Worm (Caenorhabditis elegans) whole organism, L1 larva: ENCODE results near the gene Y49F6C.2.

ENCODE experiments used
- C04F5.9 ChIP-seq: sonication (generic microtip); optimal IDR thresholded peaks from 2 replicates; lab custom pipeline; 2016; ENCODE audit warnings: missing genetic modification characterization, missing compliant biosample characterization
- C34B4.2 ChIP-seq: sonication (generic microtip); optimal IDR thresholded peaks from 2 replicates; lab custom pipeline; 2017; ENCODE audit warnings: mild to moderate bottlenecking, missing genetic modification characterization, missing compliant biosample characterization
- F16B12.6 ChIP-seq: fragments of 150-350 bp; optimal IDR thresholded peaks from 2 replicates; lab custom pipeline; 2014; ENCODE audit warnings: missing biosample characterization, missing genetic modification characterization
- aha-1 ChIP-seq: fragments of 150-350 bp; optimal IDR thresholded peaks from 2 replicates; lab custom pipeline; 2014; ENCODE audit warnings: missing biosample characterization, missing genetic modification characterization
- alr-1 ChIP-seq: fragments of 200-800 bp; sonication (Bioruptor generic); optimal IDR thresholded peaks from 2 replicates; lab custom pipeline; 2018; ENCODE audit warnings: borderline replicate concordance, mild to moderate bottlenecking, missing genetic modification characterization, missing compliant biosample characterization
- ceh-63 ChIP-seq: fragments of 200-800 bp; sonication (Bioruptor generic); optimal IDR thresholded peaks from 2 replicates; lab custom pipeline; 2018; ENCODE audit warnings: mild to moderate bottlenecking, missing genetic modification characterization, missing compliant biosample characterization
- ceh-8 ChIP-seq: fragments of 200-800 bp; sonication (Bioruptor generic); optimal IDR thresholded peaks from 2 replicates; lab custom pipeline; 2018; ENCODE audit warnings: mild to moderate bottlenecking, missing genetic modification characterization, moderate library complexity, missing compliant biosample characterization
- ceh-82 ChIP-seq, 3 experiments: fragments of 150-350 bp in 1 of 3; sonication (generic microtip) in 2 of 3; optimal IDR thresholded peaks; 2 replicates each; lab custom pipeline; 2014 to 2017; ENCODE audit warnings: missing biosample characterization in 3 of 3, missing genetic modification characterization in 3 of 3
- ceh-90 ChIP-seq: sonication (generic microtip); optimal IDR thresholded peaks from 2 replicates; lab custom pipeline; 2016; ENCODE audit warnings: missing genetic modification characterization, missing compliant biosample characterization
- dsc-1 ChIP-seq: sonication (generic microtip); optimal IDR thresholded peaks from 2 replicates; lab custom pipeline; 2016; ENCODE audit warnings: mild to moderate bottlenecking, missing genetic modification characterization, missing compliant biosample characterization
- efl-1 ChIP-seq, 4 experiments: fragments of 150-350 bp; optimal IDR thresholded peaks in 3 of 4; peaks in 1 of 4; 1 replicate in 1 of 4; 2 replicates in 3 of 4; lab custom pipeline; 2014; ENCODE audit warnings: missing biosample characterization in 2 of 4, missing genetic modification characterization in 2 of 4, missing genetic modification reagents in 2 of 4
- efl-3 ChIP-seq: fragments of 200-800 bp; sonication (Bioruptor generic); optimal IDR thresholded peaks from 2 replicates; lab custom pipeline; 2018; ENCODE audit warnings: mild to moderate bottlenecking, missing genetic modification characterization, missing compliant biosample characterization
- egl-13 ChIP-seq: sonication (generic microtip); optimal IDR thresholded peaks from 2 replicates; lab custom pipeline; 2016; ENCODE audit warnings: missing genotype, missing genetic modification reagents, missing genetic modification characterization, missing compliant biosample characterization
- elt-2 ChIP-seq: sonication (generic microtip); optimal IDR thresholded peaks from 2 replicates; lab custom pipeline; 2016; ENCODE audit warnings: missing genetic modification characterization, mild to moderate bottlenecking, inconsistent platforms, missing compliant biosample characterization, missing genetic modification reagents
- ets-5 ChIP-seq: fragments of 200-800 bp; sonication (Bioruptor generic); IDR thresholded peaks from 2 replicates; pipeline ENCODE4 v1.3.6; 2022; ENCODE audit warnings: missing genetic modification characterization, missing compliant biosample characterization
- fkh-10 ChIP-seq: sonication (generic microtip); optimal IDR thresholded peaks from 2 replicates; lab custom pipeline; 2017; ENCODE audit warnings: missing biosample characterization, missing genetic modification reagents, missing genetic modification characterization
- fkh-4 ChIP-seq: sonication (generic microtip); optimal IDR thresholded peaks from 2 replicates; lab custom pipeline; 2016; ENCODE audit warnings: missing compliant biosample characterization, missing genetic modification characterization, borderline replicate concordance
- fos-1 ChIP-seq: fragments of 150-350 bp; optimal IDR thresholded peaks from 2 replicates; lab custom pipeline; 2014; ENCODE audit warnings: missing biosample characterization, missing genetic modification characterization
- hlh-4 ChIP-seq: sonication (generic microtip); optimal IDR thresholded peaks from 2 replicates; lab custom pipeline; 2016; ENCODE audit warnings: mild to moderate bottlenecking, missing genetic modification characterization, missing compliant biosample characterization
- hpl-2 ChIP-seq: fragments of 150-350 bp; optimal IDR thresholded peaks from 2 replicates; lab custom pipeline; 2014; ENCODE audit warnings: missing biosample characterization, missing genetic modification reagents, missing genetic modification characterization
- irx-1 ChIP-seq: sonication (generic microtip); optimal IDR thresholded peaks from 2 replicates; lab custom pipeline; 2016; ENCODE audit warnings: missing genetic modification characterization, missing compliant biosample characterization
- lin-14 ChIP-seq: fragments of 200-800 bp; sonication (Bioruptor generic); optimal IDR thresholded peaks from 2 replicates; lab custom pipeline; 2018; ENCODE audit warnings: mild to moderate bottlenecking, missing genetic modification characterization, moderate library complexity, missing compliant biosample characterization
- mef-2 ChIP-seq: fragments of 150-350 bp; optimal IDR thresholded peaks from 2 replicates; lab custom pipeline; 2014; ENCODE audit warnings: missing biosample characterization, missing genetic modification characterization
- nhr-12 ChIP-seq: sonication (generic microtip); optimal IDR thresholded peaks from 2 replicates; lab custom pipeline; 2017; ENCODE audit warnings: missing biosample characterization, missing genetic modification characterization
- nhr-19 ChIP-seq: fragments of 200-800 bp; sonication (Bioruptor generic); conservative IDR thresholded peaks from 2 replicates; pipeline ENCODE4 v1.3.6; 2022; ENCODE audit warnings: missing genetic modification characterization, missing compliant biosample characterization
- nhr-77 ChIP-seq: fragments of 150-350 bp; optimal IDR thresholded peaks from 2 replicates; lab custom pipeline; 2014; ENCODE audit warnings: missing biosample characterization, missing genetic modification characterization
- nhr-84 ChIP-seq: sonication (generic microtip); optimal IDR thresholded peaks from 2 replicates; lab custom pipeline; 2017; ENCODE audit warnings: missing biosample characterization, missing genetic modification characterization
- nhr-85 ChIP-seq: sonication (generic microtip); peaks from one replicate; lab custom pipeline; 2016; ENCODE audit warnings: missing genetic modification characterization, inconsistent platforms, missing compliant biosample characterization
- pag-3 ChIP-seq: sonication (generic microtip); optimal IDR thresholded peaks from 2 replicates; lab custom pipeline; 2017; ENCODE audit warnings: missing genetic modification characterization, mild to moderate bottlenecking, missing compliant biosample characterization, antibody characterized with exemption, borderline replicate concordance; ENCODE audit not compliant: insufficient read depth
- pax-3 ChIP-seq: fragments of 200-800 bp; sonication (Bioruptor generic); optimal IDR thresholded peaks from 2 replicates; lab custom pipeline; 2018; ENCODE audit warnings: mild to moderate bottlenecking, missing genetic modification characterization, moderate library complexity, missing compliant biosample characterization
- skn-1 ChIP-seq: fragments of 150-350 bp; optimal IDR thresholded peaks from 2 replicates; lab custom pipeline; 2014; ENCODE audit warnings: missing biosample characterization, missing genetic modification characterization
- snpc-4 ChIP-seq: fragments of 150-350 bp; optimal IDR thresholded peaks from 2 replicates; lab custom pipeline; 2014; ENCODE audit warnings: missing biosample characterization, missing genetic modification characterization
- snu-23 ChIP-seq: sonication (generic microtip); optimal IDR thresholded peaks from 2 replicates; lab custom pipeline; 2016; ENCODE audit warnings: missing genetic modification characterization, missing compliant biosample characterization
- sox-4 ChIP-seq: sonication (generic microtip); optimal IDR thresholded peaks from 2 replicates; lab custom pipeline; 2016; ENCODE audit warnings: missing genetic modification characterization, missing compliant biosample characterization
- swsn-7 ChIP-seq: sonication (generic microtip); optimal IDR thresholded peaks from 2 replicates; lab custom pipeline; 2016; ENCODE audit warnings: missing genetic modification characterization, missing compliant biosample characterization
- tlp-1 ChIP-seq: fragments of 150-350 bp; optimal IDR thresholded peaks from 2 replicates; lab custom pipeline; 2014; ENCODE audit warnings: missing biosample characterization, missing genetic modification characterization
- unc-130 ChIP-seq: fragments of 150-350 bp; optimal IDR thresholded peaks from 2 replicates; lab custom pipeline; 2017; ENCODE audit warnings: missing biosample characterization, missing genetic modification characterization, inconsistent platforms
- unc-30 ChIP-seq: sonication (generic microtip); optimal IDR thresholded peaks from 2 replicates; lab custom pipeline; 2017; ENCODE audit warnings: missing biosample characterization, missing genetic modification characterization
- unc-98 ChIP-seq: fragments of 200-800 bp; sonication (Bioruptor generic); IDR thresholded peaks from 2 replicates; pipeline ENCODE4 v1.3.6; 2022; ENCODE audit warnings: missing genetic modification characterization, missing compliant biosample characterization
- vab-15 ChIP-seq: sonication (generic microtip); optimal IDR thresholded peaks from 2 replicates; lab custom pipeline; 2017; ENCODE audit warnings: missing genotype, mild to moderate bottlenecking, missing genetic modification characterization, missing compliant biosample characterization
- xbp-1 ChIP-seq: sonication (generic microtip); optimal IDR thresholded peaks from 2 replicates; lab custom pipeline; 2016; ENCODE audit warnings: missing genetic modification characterization, missing compliant biosample characterization
- zag-1 ChIP-seq: fragments of 150-350 bp; optimal IDR thresholded peaks from 2 replicates; lab custom pipeline; 2014; ENCODE audit warnings: missing biosample characterization, missing genetic modification characterization
- zip-4 ChIP-seq: fragments of 200-800 bp; sonication (Bioruptor generic); optimal IDR thresholded peaks from 2 replicates; lab custom pipeline; 2018; ENCODE audit warnings: mild to moderate bottlenecking, missing genetic modification characterization, moderate library complexity, missing compliant biosample characterization
- ztf-11 ChIP-seq, 2 experiments: sonication (generic microtip); optimal IDR thresholded peaks; 2 replicates each; lab custom pipeline; 2016 to 2017; ENCODE audit warnings: missing genetic modification characterization in 2 of 2, missing biosample characterization in 1 of 2, missing compliant biosample characterization in 1 of 2
- ztf-4 ChIP-seq: fragments of 150-350 bp; optimal IDR thresholded peaks from 2 replicates; lab custom pipeline; 2014; ENCODE audit warnings: missing biosample characterization, missing genetic modification characterization

Gene Y49F6C.2

DNA sequence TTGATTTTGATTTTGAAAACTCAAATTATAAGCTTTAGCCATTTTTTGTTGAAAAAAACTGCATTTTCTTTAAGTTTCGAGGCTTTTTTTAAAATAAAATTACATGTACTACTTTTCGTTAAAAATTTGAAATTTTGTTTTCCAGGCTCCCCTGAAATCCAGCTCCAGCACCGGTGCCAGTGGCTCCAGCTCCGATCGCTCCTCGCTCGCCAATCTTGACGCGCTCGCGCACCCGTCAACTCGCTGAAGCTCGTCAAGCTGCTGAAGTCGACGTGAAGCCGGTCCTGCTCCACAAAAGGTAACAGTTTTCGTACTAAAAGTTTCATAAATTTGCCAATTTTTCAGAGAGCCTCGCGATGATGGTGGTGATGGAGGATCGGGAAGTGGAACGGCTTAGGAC lies 37.6 kb upstream of the Y49F6C.2 start:
- TF ChIP-seq efl-1 (optimal IDR thresholded peaks at IDR 0.05; lab: Kevin White, UChicago) (no peak), efl-1 (GFP tag; optimal IDR thresholded peaks at IDR 0.05 in 1 of 2; lab: Kevin White, UChicago) (no peak), nhr-19 (GFP tag; lab: Robert Waterston, UW) (no peak), F16B12.6 (tag; lab: Kevin White, UChicago) (no peak), pag-3 (tag; lab: Kevin White, UChicago) (no peak), pax-3 (tag; lab: Kevin White, UChicago) (no peak), xbp-1 (tag; lab: Kevin White, UChicago) (no peak), dsc-1 (tag; lab: Kevin White, UChicago) (no peak), zag-1 (tag; lab: Kevin White, UChicago) (no peak), C34B4.2 (no peak), unc-130 (tag; lab: Kevin White, UChicago) (no peak)

DNA sequence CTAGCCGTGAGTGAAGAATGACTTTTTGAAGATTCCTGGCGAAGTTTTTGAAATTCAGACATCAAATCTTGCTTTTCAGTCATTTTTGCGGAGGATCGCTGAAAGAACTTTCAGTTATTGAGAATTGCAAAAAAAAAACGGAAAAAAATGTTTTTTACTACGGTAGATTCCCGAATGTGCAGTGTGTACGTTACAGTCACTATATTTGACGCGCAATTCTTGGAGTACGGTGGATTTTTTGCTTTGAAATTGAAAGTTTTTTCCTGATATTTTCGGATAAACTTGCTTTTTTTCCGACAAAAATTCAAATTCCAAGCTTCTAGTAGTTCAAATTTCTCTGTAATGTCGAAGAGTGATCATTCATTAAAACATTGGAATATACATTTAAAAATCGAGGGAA lies 36.4 kb upstream of the Y49F6C.2 start, which contains the start of gene F14D2.11:
TSS of gene F14D2.11 (minus strand) at position 101 of the 400 bp plus-strand sequence.
- TF ChIP-seq ceh-90 (tag; lab: Kevin White, UChicago) (no peak), snu-23 (GFP tag; lab: Kevin White, UChicago) (no peak), tlp-1 (tag; lab: Kevin White, UChicago) (no peak), nhr-19 (GFP tag; lab: Robert Waterston, UW) (no peak), ceh-82 (tag; optimal IDR thresholded peaks at IDR 0.05; lab: Kevin White, UChicago) (no peak), pax-3 (tag; lab: Kevin White, UChicago) (no peak), C34B4.2 (no peak), unc-98 (GFP tag; lab: Robert Waterston, UW) (no peak), nhr-77 (tag; lab: Kevin White, UChicago) (no peak), fkh-4 (tag; lab: Kevin White, UChicago) (no peak), skn-1 (no peak), unc-30 (tag; lab: Kevin White, UChicago) (no peak), fkh-10 (no peak), ztf-4 (tag; lab: Kevin White, UChicago) (no peak), sox-4 (tag; lab: Kevin White, UChicago) (no peak)

DNA sequence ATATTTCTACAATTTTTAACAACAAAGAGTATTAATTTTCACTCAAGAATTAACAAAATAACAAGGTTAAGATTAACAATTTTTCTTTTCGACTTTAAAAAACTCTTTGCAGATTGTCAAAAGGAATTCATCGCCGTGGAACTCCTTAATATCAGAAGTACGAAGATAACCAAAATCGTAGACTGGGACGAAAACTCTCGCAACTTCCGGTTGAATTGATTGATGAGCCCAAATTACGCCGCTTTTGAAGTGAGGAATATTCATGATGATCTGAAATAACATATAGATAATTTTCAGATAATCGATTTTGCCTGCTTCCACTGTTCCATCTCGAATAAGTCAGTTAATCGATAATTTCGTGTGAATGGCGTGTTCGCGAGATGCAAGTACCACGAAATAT lies 34.7 kb upstream of the Y49F6C.2 start, which contains the start of gene F14D2.15:
TSS of gene F14D2.15 (minus strand) at position 101 of the 400 bp plus-strand sequence.
- no peak for TF ChIP-seq alr-1 (tag; lab: Kevin White, UChicago)
- no peak for TF ChIP-seq nhr-84 (tag; lab: Kevin White, UChicago)
- TF ChIP-seq nhr-19 (GFP tag; lab: Robert Waterston, UW) = no peak
- no peak for TF ChIP-seq ceh-82 (tag; optimal IDR thresholded peaks at IDR 0.05; lab: Kevin White, UChicago)
- TF ChIP-seq F16B12.6 (tag; lab: Kevin White, UChicago) = no peak
- no peak for TF ChIP-seq nhr-12 (tag; lab: Kevin White, UChicago)
- no peak for TF ChIP-seq ceh-8 (GFP tag; lab: Kevin White, UChicago)
- TF ChIP-seq ztf-11 (tag; optimal IDR thresholded peaks at IDR 0.05; lab: Kevin White, UChicago) = no peak
- TF ChIP-seq lin-14 = no peak
- no peak for TF ChIP-seq snpc-4 (tag; lab: Kevin White, UChicago)
- TF ChIP-seq aha-1 (tag; lab: Kevin White, UChicago) = no peak
- no peak for TF ChIP-seq vab-15 (tag; lab: Kevin White, UChicago)
- no peak for TF ChIP-seq fos-1 (tag; lab: Kevin White, UChicago)
- no peak for TF ChIP-seq xbp-1 (tag; lab: Kevin White, UChicago)
- no peak for TF ChIP-seq dsc-1 (tag; lab: Kevin White, UChicago)

DNA sequence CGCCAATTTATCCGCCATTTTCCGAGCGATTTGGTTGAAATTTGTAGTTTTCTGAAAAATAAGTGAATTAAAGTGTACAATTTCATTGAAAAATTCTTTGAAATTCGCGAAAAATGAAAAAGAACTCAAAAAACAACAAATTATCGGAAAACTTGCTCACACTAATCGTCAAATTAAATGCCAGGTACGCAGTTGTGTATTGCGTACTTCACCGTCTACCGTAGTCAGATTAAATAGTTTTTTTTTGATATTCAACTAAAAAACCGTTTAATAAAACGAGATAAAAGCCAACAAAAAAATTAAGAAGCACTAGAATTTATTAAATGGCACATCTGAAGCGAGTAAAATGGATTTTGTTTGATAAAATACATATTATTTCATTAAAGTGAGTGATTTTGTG lies 33.5 kb upstream of the Y49F6C.2 start, which contains the start of gene bath-28:
TSS of gene bath-28 (minus strand) at position 51 of the 400 bp plus-strand sequence.
- no peak for TF ChIP-seq zip-4 (GFP tag; lab: Kevin White, UChicago)
- no peak for TF ChIP-seq irx-1 (tag; lab: Kevin White, UChicago)
- TF ChIP-seq xbp-1 (tag; lab: Kevin White, UChicago) = no peak
- TF ChIP-seq C04F5.9 (tag; lab: Kevin White, UChicago) = no peak
- no peak for TF ChIP-seq snpc-4 (tag; lab: Kevin White, UChicago)
- TF ChIP-seq elt-2 = no peak
- no peak for TF ChIP-seq efl-3 (GFP tag; lab: Kevin White, UChicago)
- no peak for TF ChIP-seq mef-2
- TF ChIP-seq hlh-4 (tag; lab: Kevin White, UChicago) = no peak
- TF ChIP-seq hpl-2 (GFP tag; lab: Kevin White, UChicago) = no peak
- TF ChIP-seq nhr-19 (GFP tag; lab: Robert Waterston, UW) = no peak
- TF ChIP-seq swsn-7 (tag; lab: Kevin White, UChicago) = no peak
- no peak for TF ChIP-seq vab-15 (tag; lab: Kevin White, UChicago)
- no peak for TF ChIP-seq ceh-63
- no peak for TF ChIP-seq egl-13
- TF ChIP-seq nhr-85 (tag; lab: Kevin White, UChicago) = no peak
- TF ChIP-seq nhr-84 (tag; lab: Kevin White, UChicago) = no peak
- TF ChIP-seq ets-5 = no peak
